Fruit fly (Drosophila melanogaster) whole organism: ENCODE results near the gene CG43737.

Source experiments
- CG8478 ChIP-seq: fragments of >200 bp; optimal IDR thresholded peaks from 2 replicates; lab custom pipeline; 2018; ENCODE audit warnings: inconsistent platforms
- Dll ChIP-seq: fragments of >200 bp; optimal IDR thresholded peaks from 2 replicates; lab custom pipeline; 2017
- EcR ChIP-seq, 2 experiments: fragments of >200 bp; optimal IDR thresholded peaks; 2 replicates each; lab custom pipeline; 2017; ENCODE audit warnings: missing biosample characterization in 2 of 2, missing genetic modification characterization in 2 of 2, missing genetic modification reagents in 2 of 2
- pan ChIP-seq: fragments of >200 bp; optimal IDR thresholded peaks from 2 replicates; lab custom pipeline; 2017
- psq ChIP-seq: fragments of >200 bp; optimal IDR thresholded peaks from 2 replicates; lab custom pipeline; 2017
- usp ChIP-seq: fragments of >200 bp; optimal IDR thresholded peaks from 2 replicates; lab custom pipeline; 2017; ENCODE audit warnings: missing biosample characterization, missing genetic modification characterization, mixed read lengths

Gene CG43737

DNA sequence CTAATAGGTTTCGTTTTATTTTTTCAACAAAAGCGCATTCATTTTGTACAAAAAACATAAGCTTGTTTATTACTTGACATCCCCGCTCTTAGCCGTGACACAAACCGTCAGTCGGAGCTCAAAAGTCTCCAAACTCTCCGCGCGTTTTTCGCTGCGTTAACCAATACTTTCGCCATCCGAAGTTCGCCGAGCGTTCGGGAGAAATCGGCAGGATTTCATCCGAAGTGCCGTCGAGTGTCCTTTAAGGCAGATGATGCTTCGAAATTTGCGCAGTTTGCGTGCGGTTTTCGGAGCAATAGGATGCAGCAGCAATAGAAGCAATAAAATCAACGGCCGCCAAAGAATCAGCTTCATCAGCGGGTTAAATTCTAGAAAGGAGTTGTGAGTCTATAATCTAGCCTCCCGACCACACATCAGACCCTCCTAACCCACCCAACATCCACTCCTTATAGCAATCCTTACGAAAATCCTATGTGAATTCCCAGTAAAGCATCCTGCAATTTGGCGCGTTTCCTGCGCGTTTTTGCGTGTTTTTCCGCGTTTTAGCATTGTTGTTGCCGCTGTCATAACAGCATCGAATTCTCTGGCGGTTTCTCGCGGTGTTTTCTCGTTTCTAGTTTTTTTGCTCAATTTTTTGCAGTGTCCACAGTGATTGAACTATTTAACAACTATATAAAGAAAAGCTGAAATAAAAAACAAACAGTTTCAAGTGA lies at the start of gene CG43737:
Gene CG43737 (plus strand): TSS at position 271 of the 713 bp plus-strand sequence.
- no peak for TF ChIP-seq psq
- no peak for TF ChIP-seq EcR (GFP tag; optimal IDR thresholded peaks at IDR 0.05; lab: Kevin White, UChicago)
- no peak for TF ChIP-seq Dll (lab: Kevin White, UChicago)
- no peak for TF ChIP-seq usp (GFP tag; lab: Kevin White, UChicago)
- TF ChIP-seq CG8478 (lab: Kevin White, UChicago) = no peak
- no peak for TF ChIP-seq pan (lab: Kevin White, UChicago)

dm6 chrX:15125496-15125895 lies 49.7 kb upstream of the CG43737 start, which contains the start of gene drd:
Gene drd, plus strand, starts transcription at chrX:15125753.
- no peak for TF ChIP-seq usp (GFP tag; lab: Kevin White, UChicago)
- no peak for TF ChIP-seq pan (lab: Kevin White, UChicago)
- TF ChIP-seq EcR (GFP tag; optimal IDR thresholded peaks at IDR 0.05; lab: Kevin White, UChicago) = no peak
- TF ChIP-seq Dll (lab: Kevin White, UChicago) = no peak
- no peak for TF ChIP-seq psq
- TF ChIP-seq CG8478 (lab: Kevin White, UChicago) = no peak

DNA sequence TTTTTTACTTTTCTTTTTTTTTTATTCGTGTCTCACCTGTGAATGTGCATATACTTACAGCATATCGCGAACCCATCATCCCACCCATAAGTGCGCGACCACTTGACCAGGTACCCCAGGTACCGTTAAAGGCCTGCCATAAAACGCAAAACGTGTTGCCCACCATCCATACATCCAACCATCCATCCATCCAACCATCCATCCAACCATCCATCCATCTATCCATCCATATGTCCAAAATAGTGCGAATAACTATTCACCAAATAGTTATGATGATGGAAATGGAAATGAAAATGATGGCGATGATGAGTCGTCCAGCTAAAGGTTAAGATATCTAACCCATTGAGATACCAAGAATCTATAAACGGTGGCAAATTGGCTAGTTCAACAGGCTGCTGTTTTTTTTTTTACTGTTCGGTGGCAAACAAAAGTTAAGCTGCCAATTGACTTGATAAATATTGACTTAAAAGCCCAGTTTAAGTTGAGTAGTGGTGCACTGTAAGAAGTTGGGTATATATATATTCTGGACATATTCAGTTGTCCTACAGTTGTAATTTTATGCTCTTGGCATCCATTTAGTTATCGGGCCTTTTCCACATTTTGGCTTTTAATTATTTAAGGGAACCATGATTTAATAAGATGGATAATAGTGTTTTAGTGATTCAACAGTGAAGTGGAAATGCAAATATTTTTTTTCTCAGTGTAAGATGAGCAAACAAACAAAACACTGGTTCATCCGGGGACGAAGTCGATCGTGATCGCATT lies 47.2 kb upstream of the CG43737 start:
- no peak for TF ChIP-seq CG8478 (lab: Kevin White, UChicago)
- TF ChIP-seq psq = no peak

DNA sequence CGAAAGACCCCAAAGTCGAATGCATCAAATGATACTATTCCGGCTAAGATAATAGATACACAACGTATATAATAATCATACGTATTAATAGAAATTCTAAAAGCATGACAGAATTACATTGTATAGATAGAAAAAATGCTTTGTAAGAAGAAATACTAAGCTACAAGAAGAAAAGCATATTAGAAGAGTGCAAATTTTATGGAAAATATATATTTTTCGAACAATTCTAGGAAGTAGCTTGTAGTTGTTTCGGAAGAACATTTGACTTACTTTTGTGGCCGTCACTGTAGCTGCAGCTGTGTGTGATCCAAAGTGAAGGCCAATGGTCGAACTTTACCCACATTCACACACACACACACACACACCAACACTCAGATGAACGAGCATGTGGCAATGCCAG lies 43.2 kb upstream of the CG43737 start:
- TF ChIP-seq EcR (GFP tag; optimal IDR thresholded peaks at IDR 0.05; lab: Kevin White, UChicago) (no peak), psq (no peak), usp (GFP tag; lab: Kevin White, UChicago) (no peak), pan (lab: Kevin White, UChicago) (no peak), CG8478 (lab: Kevin White, UChicago) (no peak), Dll (lab: Kevin White, UChicago) (no peak)

- no peak for TF ChIP-seq psq
These were observed 38.0 kb upstream of the CG43737 start for dm6 chrX:15137241-15137640.

- TF ChIP-seq psq (no peak), Dll (lab: Kevin White, UChicago) (no peak), usp (GFP tag; lab: Kevin White, UChicago) (no peak), CG8478 (lab: Kevin White, UChicago) (no peak), EcR (GFP tag; optimal IDR thresholded peaks at IDR 0.05; lab: Kevin White, UChicago) (no peak), pan (lab: Kevin White, UChicago) (no peak)
These were observed 36.0 kb upstream of the CG43737 start, which contains the start of gene RpL37-1 for dm6 chrX:15138994-15139863. Gene RpL37-1, minus strand, starts transcription at chrX:15139367.

DNA sequence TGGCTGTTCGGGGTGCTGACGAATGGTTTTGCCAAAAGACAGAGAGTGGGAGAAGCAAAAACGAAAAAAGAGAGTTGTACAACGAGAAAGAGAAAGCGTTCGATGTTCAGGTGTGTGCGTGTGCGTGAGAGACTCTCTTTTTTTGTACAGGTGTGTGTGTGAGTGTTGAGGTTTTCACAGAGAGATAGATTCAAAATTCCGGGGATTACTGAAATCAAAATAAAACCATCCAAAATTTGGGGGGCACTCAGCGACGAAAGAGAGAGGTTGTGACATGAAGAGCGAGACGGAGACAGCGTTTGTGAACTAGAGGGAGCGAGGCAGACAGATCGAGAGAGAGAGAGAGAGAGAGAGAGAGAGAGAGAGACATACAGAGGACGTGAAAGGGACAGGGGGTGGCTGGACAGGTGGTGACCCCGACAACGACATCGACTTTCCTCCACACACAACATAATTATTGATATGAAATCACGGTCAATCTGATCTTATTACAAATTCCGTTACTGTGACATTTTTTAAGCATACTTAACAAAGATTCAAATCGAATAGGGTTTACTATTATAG lies 31.9 kb upstream of the CG43737 start:
- TF ChIP-seq psq (no peak), Dll (lab: Kevin White, UChicago) (no peak), pan (lab: Kevin White, UChicago) (no peak), CG8478 (lab: Kevin White, UChicago) (no peak), EcR (GFP tag; optimal IDR thresholded peaks at IDR 0.05; lab: Kevin White, UChicago) (no peak), usp (GFP tag; lab: Kevin White, UChicago) (no peak)

DNA sequence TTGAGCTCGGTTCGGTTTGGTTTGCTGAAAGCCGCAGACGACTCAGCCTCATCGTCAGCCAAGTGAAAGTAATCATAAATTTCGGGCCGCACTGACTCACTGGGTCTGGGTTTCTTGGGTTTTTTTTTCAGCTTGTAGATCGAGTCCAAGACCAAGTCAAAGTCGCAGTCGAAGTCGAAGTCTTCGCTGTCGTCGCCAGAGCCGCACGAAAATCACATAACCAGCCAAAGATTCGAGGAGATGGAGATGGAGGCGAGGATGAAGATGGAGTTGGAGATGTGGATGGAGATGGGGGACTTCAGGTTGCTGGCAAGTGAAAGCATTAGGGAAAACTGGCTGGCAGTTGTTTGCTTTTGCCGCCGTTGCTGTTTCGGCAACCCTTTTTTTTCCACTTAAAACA lies 28.2 kb upstream of the CG43737 start:
- TF ChIP-seq EcR (GFP tag; optimal IDR thresholded peaks at IDR 0.05; lab: Kevin White, UChicago) (no peak), usp (GFP tag; lab: Kevin White, UChicago) (no peak), Dll (lab: Kevin White, UChicago) (no peak), psq (no peak), pan (lab: Kevin White, UChicago) (no peak), CG8478 (lab: Kevin White, UChicago) (no peak)

dm6 chrX:15150261-15150660 lies 25.0 kb upstream of the CG43737 start:
- TF ChIP-seq psq (no peak), Dll (lab: Kevin White, UChicago) (no peak), usp (GFP tag; lab: Kevin White, UChicago) (no peak), EcR (GFP tag; optimal IDR thresholded peaks at IDR 0.05; lab: Kevin White, UChicago) (no peak), CG8478 (lab: Kevin White, UChicago) (no peak), pan (lab: Kevin White, UChicago) (no peak)

dm6 chrX:15152058-15152457 lies 23.2 kb upstream of the CG43737 start:
- TF ChIP-seq Dll (lab: Kevin White, UChicago) (no peak), psq (no peak), EcR (GFP tag; optimal IDR thresholded peaks at IDR 0.05; lab: Kevin White, UChicago) (no peak), pan (lab: Kevin White, UChicago) (no peak), CG8478 (lab: Kevin White, UChicago) (no peak), usp (GFP tag; lab: Kevin White, UChicago) (no peak)

DNA sequence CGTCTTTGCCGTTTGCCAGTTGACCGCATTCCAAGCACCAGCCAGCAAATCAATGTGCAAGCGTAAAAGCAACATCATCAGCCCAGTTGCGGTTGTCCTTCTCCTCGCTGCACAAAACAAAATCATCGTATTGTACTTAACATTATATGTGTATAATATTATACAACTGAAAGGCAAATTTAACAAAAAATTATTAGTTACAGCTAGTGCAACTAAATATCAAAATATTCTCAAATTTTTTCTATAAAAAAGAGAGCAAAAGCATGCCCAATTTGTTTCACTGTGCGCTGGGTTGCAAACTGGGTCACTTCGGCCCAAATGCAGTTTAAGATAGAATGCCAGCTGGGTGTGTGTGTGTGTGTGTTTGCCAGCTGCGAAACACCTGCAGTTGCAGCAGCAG lies 19.0 kb upstream of the CG43737 start:
- TF ChIP-seq CG8478 (lab: Kevin White, UChicago) = no peak
- TF ChIP-seq EcR (GFP tag; optimal IDR thresholded peaks at IDR 0.05; lab: Kevin White, UChicago) = no peak
- no peak for TF ChIP-seq pan (lab: Kevin White, UChicago)
- TF ChIP-seq Dll (lab: Kevin White, UChicago) = no peak
- TF ChIP-seq usp (GFP tag; lab: Kevin White, UChicago) = no peak
- no peak for TF ChIP-seq psq
